Fruit fly (Drosophila melanogaster): ENCODE results near the gene CG11380.

- TF ChIP-seq CG8478 (optimal IDR thresholded peaks at IDR 0.05) (no peak), CTCF (optimal IDR thresholded peaks at IDR 0.05) (no peak)
These were observed 10.2 kb upstream of the CG11380 start for dm6 chrX:1180865-1181264.

All from S2 (cell line).